Worm (Caenorhabditis elegans): Measurements from ENCODE around the gene dyf-19.

ce11 chrV:19672357-19672756, 47.5 kb downstream of the dyf-19 start:
- TF ChIP-seq C04F5.9 (tag; optimal IDR thresholded peaks at IDR 0.05) = no peak
- TF ChIP-seq irx-1 (tag; optimal IDR thresholded peaks at IDR 0.05) = no peak
- TF ChIP-seq aly-2 (tag; optimal IDR thresholded peaks at IDR 0.05) = no peak
- no peak for TF ChIP-seq nhr-84 (tag; optimal IDR thresholded peaks at IDR 0.05)
- TF ChIP-seq fos-1 (tag; optimal IDR thresholded peaks at IDR 0.05) = no peak
- no peak for TF ChIP-seq dsc-1 (tag; optimal IDR thresholded peaks at IDR 0.05)
- TF ChIP-seq nhr-28 (tag; optimal IDR thresholded peaks at IDR 0.05) = no peak
- no peak for TF ChIP-seq nhr-71 (tag; optimal IDR thresholded peaks at IDR 0.05)
- no peak for TF ChIP-seq lin-15B (tag; optimal IDR thresholded peaks at IDR 0.05)
- no peak for TF ChIP-seq zag-1 (tag; optimal IDR thresholded peaks at IDR 0.05)
- no peak for TF ChIP-seq jun-1 (tag; optimal IDR thresholded peaks at IDR 0.05)
